Worm (Caenorhabditis elegans) whole organism, L1 larva: ENCODE results near the gene clec-88.

Source experiments
- C04F5.9 ChIP-seq: sonication (generic microtip); optimal IDR thresholded peaks from 2 replicates; lab custom pipeline; 2016; ENCODE audit warnings: missing genetic modification characterization, missing compliant biosample characterization
- F16B12.6 ChIP-seq: fragments of 150-350 bp; optimal IDR thresholded peaks from 2 replicates; lab custom pipeline; 2014; ENCODE audit warnings: missing biosample characterization, missing genetic modification characterization
- Y116A8C.19 ChIP-seq: sonication (generic microtip); optimal IDR thresholded peaks from 2 replicates; lab custom pipeline; 2016; ENCODE audit warnings: missing compliant biosample characterization, missing genetic modification characterization, borderline replicate concordance
- alr-1 ChIP-seq: fragments of 200-800 bp; sonication (Bioruptor generic); optimal IDR thresholded peaks from 2 replicates; lab custom pipeline; 2018; ENCODE audit warnings: borderline replicate concordance, mild to moderate bottlenecking, missing genetic modification characterization, missing compliant biosample characterization
- aly-2 ChIP-seq: fragments of 150-350 bp; optimal IDR thresholded peaks from 2 replicates; lab custom pipeline; 2014; ENCODE audit warnings: missing biosample characterization, missing genetic modification characterization
- ama-1 ChIP-seq: fragments of 150-350 bp; optimal IDR thresholded peaks from 2 replicates; lab custom pipeline; 2014
- ces-1 ChIP-seq: fragments of 150-350 bp; optimal IDR thresholded peaks from 2 replicates; lab custom pipeline; 2014; ENCODE audit warnings: missing biosample characterization, missing genetic modification reagents, missing genetic modification characterization
- dpl-1 ChIP-seq, 3 experiments: fragments of 150-350 bp in 2 of 3; sonication (generic microtip) in 1 of 3; optimal IDR thresholded peaks; 2 replicates each; lab custom pipeline; 2014 to 2017; ENCODE audit warnings: missing biosample characterization in 3 of 3, missing genetic modification characterization in 3 of 3, missing genetic modification reagents in 3 of 3
- dsc-1 ChIP-seq: sonication (generic microtip); optimal IDR thresholded peaks from 2 replicates; lab custom pipeline; 2016; ENCODE audit warnings: mild to moderate bottlenecking, missing genetic modification characterization, missing compliant biosample characterization
- efl-1 ChIP-seq, 4 experiments: fragments of 150-350 bp; optimal IDR thresholded peaks in 3 of 4; peaks in 1 of 4; 1 replicate in 1 of 4; 2 replicates in 3 of 4; lab custom pipeline; 2014; ENCODE audit warnings: missing biosample characterization in 2 of 4, missing genetic modification characterization in 2 of 4, missing genetic modification reagents in 2 of 4
- egl-13 ChIP-seq: sonication (generic microtip); optimal IDR thresholded peaks from 2 replicates; lab custom pipeline; 2016; ENCODE audit warnings: missing genotype, missing genetic modification reagents, missing genetic modification characterization, missing compliant biosample characterization
- elt-2 ChIP-seq: sonication (generic microtip); optimal IDR thresholded peaks from 2 replicates; lab custom pipeline; 2016; ENCODE audit warnings: missing genetic modification characterization, mild to moderate bottlenecking, inconsistent platforms, missing compliant biosample characterization, missing genetic modification reagents
- elt-3 ChIP-seq, 6 experiments: fragments of 150-350 bp in 1 of 6; sonication (generic microtip); optimal IDR thresholded peaks; 2 replicates each; lab custom pipeline; 2017 to 2018; ENCODE audit warnings: missing biosample characterization in 6 of 6, missing genetic modification characterization in 6 of 6, inconsistent platforms in 1 of 6
- fkh-10 ChIP-seq: sonication (generic microtip); optimal IDR thresholded peaks from 2 replicates; lab custom pipeline; 2017; ENCODE audit warnings: missing biosample characterization, missing genetic modification reagents, missing genetic modification characterization
- fkh-8 ChIP-seq: sonication (generic microtip); optimal IDR thresholded peaks from 2 replicates; lab custom pipeline; 2016; ENCODE audit warnings: mild to moderate bottlenecking, missing genetic modification characterization, missing compliant biosample characterization
- grh-1 ChIP-seq: fragments of 200-800 bp; sonication (Bioruptor generic); IDR thresholded peaks from 2 replicates; pipeline ENCODE4 v1.3.6; 2022; ENCODE audit warnings: missing genetic modification reagents, missing genetic modification characterization, missing compliant biosample characterization
- hlh-17 ChIP-seq: fragments of 200-800 bp; sonication (Bioruptor generic); optimal IDR thresholded peaks from 2 replicates; lab custom pipeline; 2018; ENCODE audit warnings: missing genetic modification characterization, mild to moderate bottlenecking, missing compliant biosample characterization, moderate library complexity, borderline replicate concordance
- hpl-2 ChIP-seq: fragments of 150-350 bp; optimal IDR thresholded peaks from 2 replicates; lab custom pipeline; 2014; ENCODE audit warnings: missing biosample characterization, missing genetic modification reagents, missing genetic modification characterization
- irx-1 ChIP-seq: sonication (generic microtip); optimal IDR thresholded peaks from 2 replicates; lab custom pipeline; 2016; ENCODE audit warnings: missing genetic modification characterization, missing compliant biosample characterization
- lin-13 ChIP-seq: fragments of 150-350 bp; optimal IDR thresholded peaks from 2 replicates; lab custom pipeline; 2014; ENCODE audit warnings: missing biosample characterization, missing genetic modification reagents, missing genetic modification characterization
- lin-14 ChIP-seq: fragments of 200-800 bp; sonication (Bioruptor generic); optimal IDR thresholded peaks from 2 replicates; lab custom pipeline; 2018; ENCODE audit warnings: mild to moderate bottlenecking, missing genetic modification characterization, moderate library complexity, missing compliant biosample characterization
- lin-35 ChIP-seq, 2 experiments: fragments of 150-350 bp; optimal IDR thresholded peaks; 2 replicates each; lab custom pipeline; 2014; ENCODE audit warnings: missing biosample characterization in 2 of 2, missing genetic modification characterization in 2 of 2, missing genetic modification reagents in 2 of 2
- lin-39 ChIP-seq: fragments of 150-350 bp; optimal IDR thresholded peaks from 2 replicates; lab custom pipeline; 2014; ENCODE audit warnings: missing biosample characterization, missing genetic modification reagents, missing genetic modification characterization
- lsy-2 ChIP-seq, 2 experiments: fragments of 150-350 bp; optimal IDR thresholded peaks; 2 replicates each; lab custom pipeline; 2014; ENCODE audit warnings: missing biosample characterization in 2 of 2, missing genetic modification characterization in 2 of 2
- mdl-1 ChIP-seq, 2 experiments: fragments of 150-350 bp; optimal IDR thresholded peaks; 2 replicates each; lab custom pipeline; 2014 to 2017; ENCODE audit warnings: missing biosample characterization in 2 of 2, missing genetic modification characterization in 2 of 2, inconsistent platforms in 1 of 2
- mep-1 ChIP-seq: fragments of 150-350 bp; optimal IDR thresholded peaks from 2 replicates; lab custom pipeline; 2014; ENCODE audit warnings: missing biosample characterization, missing genetic modification characterization
- nhr-11 ChIP-seq: fragments of 150-350 bp; optimal IDR thresholded peaks from 2 replicates; lab custom pipeline; 2014; ENCODE audit warnings: missing biosample characterization, missing genetic modification characterization
- nhr-12 ChIP-seq: sonication (generic microtip); optimal IDR thresholded peaks from 2 replicates; lab custom pipeline; 2017; ENCODE audit warnings: missing biosample characterization, missing genetic modification characterization
- nhr-19 ChIP-seq: fragments of 200-800 bp; sonication (Bioruptor generic); conservative IDR thresholded peaks from 2 replicates; pipeline ENCODE4 v1.3.6; 2022; ENCODE audit warnings: missing genetic modification characterization, missing compliant biosample characterization
- nhr-47 ChIP-seq: sonication (generic microtip); optimal IDR thresholded peaks from 2 replicates; lab custom pipeline; 2016; ENCODE audit warnings: mild to moderate bottlenecking, missing genetic modification characterization, moderate library complexity, missing compliant biosample characterization
- nhr-77 ChIP-seq: fragments of 150-350 bp; optimal IDR thresholded peaks from 2 replicates; lab custom pipeline; 2014; ENCODE audit warnings: missing biosample characterization, missing genetic modification characterization
- nhr-84 ChIP-seq: sonication (generic microtip); optimal IDR thresholded peaks from 2 replicates; lab custom pipeline; 2017; ENCODE audit warnings: missing biosample characterization, missing genetic modification characterization
- nhr-85 ChIP-seq: sonication (generic microtip); peaks from one replicate; lab custom pipeline; 2016; ENCODE audit warnings: missing genetic modification characterization, inconsistent platforms, missing compliant biosample characterization
- pag-3 ChIP-seq: sonication (generic microtip); optimal IDR thresholded peaks from 2 replicates; lab custom pipeline; 2017; ENCODE audit warnings: missing genetic modification characterization, mild to moderate bottlenecking, missing compliant biosample characterization, antibody characterized with exemption, borderline replicate concordance; ENCODE audit not compliant: insufficient read depth
- snpc-4 ChIP-seq: fragments of 150-350 bp; optimal IDR thresholded peaks from 2 replicates; lab custom pipeline; 2014; ENCODE audit warnings: missing biosample characterization, missing genetic modification characterization
- snu-23 ChIP-seq: sonication (generic microtip); optimal IDR thresholded peaks from 2 replicates; lab custom pipeline; 2016; ENCODE audit warnings: missing genetic modification characterization, missing compliant biosample characterization
- tbx-2 ChIP-seq: sonication (generic microtip); optimal IDR thresholded peaks from 2 replicates; lab custom pipeline; 2016; ENCODE audit warnings: missing genetic modification characterization, missing compliant biosample characterization
- tlp-1 ChIP-seq: fragments of 150-350 bp; optimal IDR thresholded peaks from 2 replicates; lab custom pipeline; 2014; ENCODE audit warnings: missing biosample characterization, missing genetic modification characterization
- unc-130 ChIP-seq: fragments of 150-350 bp; optimal IDR thresholded peaks from 2 replicates; lab custom pipeline; 2017; ENCODE audit warnings: missing biosample characterization, missing genetic modification characterization, inconsistent platforms
- unc-30 ChIP-seq: sonication (generic microtip); optimal IDR thresholded peaks from 2 replicates; lab custom pipeline; 2017; ENCODE audit warnings: missing biosample characterization, missing genetic modification characterization
- unc-86 ChIP-seq: sonication (generic microtip); optimal IDR thresholded peaks from 2 replicates; lab custom pipeline; 2016; ENCODE audit warnings: missing genetic modification characterization, missing compliant biosample characterization
- zip-4 ChIP-seq: fragments of 200-800 bp; sonication (Bioruptor generic); optimal IDR thresholded peaks from 2 replicates; lab custom pipeline; 2018; ENCODE audit warnings: mild to moderate bottlenecking, missing genetic modification characterization, moderate library complexity, missing compliant biosample characterization
- ztf-4 ChIP-seq: fragments of 150-350 bp; optimal IDR thresholded peaks from 2 replicates; lab custom pipeline; 2014; ENCODE audit warnings: missing biosample characterization, missing genetic modification characterization

clec-88 gene

DNA sequence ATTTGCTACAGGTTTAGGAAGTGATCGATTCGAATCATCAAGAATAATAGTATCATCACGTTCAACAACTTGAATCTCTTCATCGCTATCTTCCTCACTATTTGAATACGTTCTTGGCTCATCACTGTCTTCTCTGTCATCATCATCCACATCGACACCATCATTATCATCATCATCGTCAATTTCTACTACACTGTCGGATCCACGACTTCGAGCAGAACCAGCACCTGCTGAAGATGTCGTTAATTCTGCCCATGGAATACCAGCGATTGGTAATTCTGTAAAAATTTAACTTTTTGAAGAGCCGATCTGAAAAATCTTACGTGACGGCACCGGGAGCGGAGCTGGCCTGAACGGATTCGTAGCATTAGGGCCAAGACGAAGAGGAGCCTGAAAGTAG is 15.6 kb upstream of the clec-88 start:
- no peak for TF ChIP-seq hpl-2 (GFP tag; lab: Kevin White, UChicago)
- no peak for TF ChIP-seq hlh-17 (GFP tag; lab: Kevin White, UChicago)
- no peak for TF ChIP-seq unc-30
- no peak for TF ChIP-seq lin-13 (GFP tag; lab: Kevin White, UChicago)
- no peak for TF ChIP-seq irx-1 (tag; lab: Kevin White, UChicago)
- TF ChIP-seq efl-1 (optimal IDR thresholded peaks at IDR 0.05; lab: Kevin White, UChicago), result no peak
- TF ChIP-seq efl-1 (GFP tag; optimal IDR thresholded peaks at IDR 0.05 in 1 of 2; lab: Kevin White, UChicago), result peak in 1 of 2 experiments; percentile 91

DNA sequence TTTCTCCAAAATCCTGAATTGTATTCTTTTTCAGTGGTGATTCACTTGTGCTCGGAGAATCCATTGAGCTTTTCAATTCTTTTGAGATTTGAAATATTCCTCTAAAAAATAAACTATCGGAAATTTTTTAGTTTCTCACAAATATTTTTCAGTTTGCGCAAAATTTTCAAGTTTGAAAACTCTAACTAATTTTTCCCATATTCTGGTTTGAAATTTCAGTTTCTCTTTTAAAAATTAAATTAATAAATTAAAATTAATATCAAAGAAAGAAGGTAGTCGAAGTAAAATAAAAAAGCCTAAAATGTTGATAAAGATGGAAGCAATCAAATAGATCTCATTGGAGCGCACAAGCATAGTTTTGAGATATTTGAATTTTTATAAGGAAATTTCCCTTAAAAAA is 13.6 kb upstream of the clec-88 start, which contains the start of gene C32D5.10:
C32D5.10 (minus strand) TSS at position 101 of the 400 bp plus-strand sequence.
- TF ChIP-seq tlp-1 (tag; lab: Kevin White, UChicago) (no peak), aly-2 (no peak), ama-1 (no peak), fkh-8 (tag; lab: Kevin White, UChicago) (no peak), nhr-47 (tag; lab: Kevin White, UChicago) (no peak), nhr-84 (tag; lab: Kevin White, UChicago) (no peak), efl-1 (optimal IDR thresholded peaks at IDR 0.05; lab: Kevin White, UChicago) (no peak), efl-1 (GFP tag; optimal IDR thresholded peaks at IDR 0.05 in 1 of 2; lab: Kevin White, UChicago) (no peak), pag-3 (no peak), elt-2 (no peak)
- TF ChIP-seq, all 84 proteins: peak for 0

DNA sequence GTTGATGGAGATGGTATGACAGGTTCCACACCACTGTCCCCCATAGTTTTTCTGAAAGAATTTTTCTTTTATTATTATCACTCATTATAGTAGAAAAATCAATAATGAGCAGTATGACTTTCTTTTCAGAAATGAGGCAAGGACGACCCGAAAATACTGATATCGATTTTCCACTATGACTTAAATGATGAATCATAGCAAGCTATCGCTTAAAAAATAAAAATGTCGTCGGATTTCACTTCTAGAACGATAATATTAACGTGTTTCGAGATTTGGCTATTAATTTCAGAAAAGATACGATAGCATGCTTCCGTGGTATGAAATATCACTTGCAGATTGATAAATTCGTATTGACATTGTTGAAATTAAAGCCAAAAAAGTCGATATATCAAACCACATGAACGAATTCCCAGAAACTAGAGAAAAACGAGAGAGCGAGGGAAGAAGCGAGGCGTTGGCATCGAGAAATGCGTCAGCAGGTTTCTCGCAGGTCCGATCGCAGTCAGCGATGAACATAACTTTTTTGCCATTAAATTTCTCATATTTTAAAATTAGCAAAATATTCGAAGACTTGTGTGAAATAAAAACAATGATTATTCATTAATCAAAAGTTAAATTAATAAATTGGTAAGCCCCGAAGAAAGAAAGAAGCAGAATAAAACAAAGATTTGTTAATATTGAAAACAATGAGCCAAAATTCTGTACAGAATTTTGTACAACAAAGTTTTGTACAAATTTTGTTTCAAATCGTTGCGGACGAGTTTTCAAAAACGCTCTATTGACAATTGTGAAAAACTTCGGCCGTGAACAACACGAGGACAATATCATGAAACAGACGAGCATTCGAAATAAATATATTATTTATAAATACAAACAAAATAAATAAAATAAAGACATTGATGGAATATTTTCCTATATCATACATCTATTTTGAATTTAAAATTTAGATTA is 9.9 kb upstream of the clec-88 start, which contains the start of gene C32D5.11:
C32D5.11 (minus strand) TSS at position 51 of the 951 bp plus-strand sequence.
- TF ChIP-seq Y116A8C.19 (no peak), nhr-77 (tag; lab: Kevin White, UChicago) (peak; percentile 72), tbx-2 (tag; lab: Kevin White, UChicago) (peak; percentile 73), zip-4 (GFP tag; lab: Kevin White, UChicago) (no peak), elt-2 (no peak), dsc-1 (tag; lab: Kevin White, UChicago) (peak; percentile 68), mdl-1 (tag; optimal IDR thresholded peaks at IDR 0.05; lab: Kevin White, UChicago) (peak in 1 of 2 experiments; percentile 61), lsy-2 (tag; optimal IDR thresholded peaks at IDR 0.05; lab: Kevin White, UChicago) (peak; percentile 82 to 86), unc-86 (tag; lab: Kevin White, UChicago) (peak; percentile 78), lin-35 (GFP tag; optimal IDR thresholded peaks at IDR 0.05; lab: Kevin White, UChicago) (peak; percentile 80 to 86), snpc-4 (peak; percentile 16), aly-2 (no peak), ztf-4 (peak; percentile 63), mep-1 (tag; lab: Kevin White, UChicago) (peak; percentile 85), nhr-12 (no peak), dpl-1 (GFP tag; optimal IDR thresholded peaks at IDR 0.05; lab: Kevin White, UChicago) (peak; percentile 49 to 81 (median 78)), lin-13 (GFP tag; lab: Kevin White, UChicago) (peak; percentile 69), nhr-19 (GFP tag; lab: Robert Waterston, UW) (peak; percentile 72), pag-3 (peak; percentile 1), egl-13 (peak; percentile 21), C04F5.9 (tag; lab: Kevin White, UChicago) (peak; percentile 8), lin-14 (GFP tag; lab: Kevin White, UChicago) (peak; percentile 91), nhr-47 (tag; lab: Kevin White, UChicago) (peak; percentile 84), hlh-17 (GFP tag; lab: Kevin White, UChicago) (no peak), elt-3 (tag; optimal IDR thresholded peaks at IDR 0.05; lab: Kevin White, UChicago) (peak in 2 of 6 experiments; percentile 17 to 45), unc-30 (no peak), grh-1 (peak; percentile 32; the same call in 1 of the 2 replicates), fkh-10 (GFP tag; lab: Kevin White, UChicago) (no peak), lin-39 (tag; lab: Kevin White, UChicago) (peak; percentile 12), irx-1 (tag; lab: Kevin White, UChicago) (peak; percentile 63), alr-1 (tag; lab: Kevin White, UChicago) (no peak), nhr-85 (tag; lab: Kevin White, UChicago) (peak; percentile 82), fkh-8 (tag; lab: Kevin White, UChicago) (peak; percentile 91), ces-1 (GFP tag; lab: Kevin White, UChicago) (no peak), efl-1 (optimal IDR thresholded peaks at IDR 0.05; lab: Kevin White, UChicago) (peak; percentile 57 to 75), efl-1 (GFP tag; optimal IDR thresholded peaks at IDR 0.05 in 1 of 2; lab: Kevin White, UChicago) (peak; percentile 72 to 97), F16B12.6 (peak; percentile 54), nhr-11 (no peak), snu-23 (GFP tag; lab: Kevin White, UChicago) (peak; percentile 88), unc-130 (tag; lab: Kevin White, UChicago) (peak; percentile 49)
